Worm (Caenorhabditis elegans): ENCODE data around the gene K12D12.5.

K12D12.5 gene

DNA sequence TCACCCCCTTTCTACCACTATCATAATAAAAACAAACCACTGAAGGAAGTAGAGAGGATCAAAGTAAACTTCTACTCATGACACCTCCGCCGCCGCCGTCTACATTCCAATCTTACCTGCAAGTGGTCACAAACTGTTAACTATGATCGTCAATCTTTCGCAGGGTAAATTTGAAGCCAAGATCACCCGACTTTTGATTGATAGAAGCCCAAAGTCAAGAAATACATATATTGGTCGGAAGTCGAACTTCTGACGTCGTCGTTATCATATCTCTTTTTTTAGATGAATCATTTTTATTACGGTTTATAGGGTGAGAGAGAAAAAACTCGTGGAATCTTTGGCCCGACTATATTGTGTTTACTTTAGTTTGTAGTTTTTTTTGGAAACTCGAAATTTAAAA is 22.5 kb upstream of the K12D12.5 start (continued):
- TF ChIP-seq nhr-42 (GFP tag; IDR thresholded peaks at IDR 0.05) (no peak), R02D3.7 (tag; optimal IDR thresholded peaks at IDR 0.05) (no peak), duxl-1 (tag; optimal IDR thresholded peaks at IDR 0.05; ENCODE audit: poor library complexity) (no peak)

DNA sequence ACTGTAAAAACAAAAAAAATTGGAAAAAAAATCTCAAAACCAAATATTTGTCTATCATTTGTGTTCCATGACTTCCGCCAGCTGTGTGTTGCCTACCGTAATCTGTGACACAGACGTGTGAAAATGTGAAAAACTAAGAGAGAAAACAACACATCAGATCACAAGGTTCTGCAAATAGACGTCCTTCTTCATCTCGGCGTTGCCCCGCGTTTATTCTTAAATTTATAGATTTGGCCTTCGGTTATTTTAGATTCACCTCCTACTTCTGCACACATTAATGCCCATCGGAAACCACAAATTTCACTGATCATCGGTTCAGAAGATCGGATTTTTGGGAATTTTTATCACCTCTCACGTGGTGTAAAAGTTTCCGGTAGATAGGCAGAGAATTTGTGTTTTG is 21.7 kb upstream of the K12D12.5 start:
- TF ChIP-seq tag-97 (GFP tag; IDR thresholded peaks at IDR 0.05) (no peak), lsy-2 (tag; optimal IDR thresholded peaks at IDR 0.05) (peak in 1 of 2 experiments; percentile 30), aha-1 (tag) (peak; percentile 73), hlh-30 (tag; optimal IDR thresholded peaks at IDR 0.05; ENCODE audit: insufficient read depth) (peak; percentile 10)

ce11 chrII:11841653-11842052 is 19.2 kb upstream of the K12D12.5 start:
- TF ChIP-seq ceh-32 (tag; optimal IDR thresholded peaks at IDR 0.05; ENCODE audit: poor library complexity): no peak
- TF ChIP-seq lin-38 (GFP tag; IDR thresholded peaks at IDR 0.05): no peak
- TF ChIP-seq hlh-30 (tag; optimal IDR thresholded peaks at IDR 0.05; ENCODE audit: insufficient read depth): peak; percentile 21
- no peak for TF ChIP-seq F44E2.7 (GFP tag; IDR thresholded peaks at IDR 0.05)
- no peak for TF ChIP-seq ceh-44 (GFP tag; IDR thresholded peaks at IDR 0.05)
- TF ChIP-seq spr-1 (tag; optimal IDR thresholded peaks at IDR 0.05): no peak
- no peak for TF ChIP-seq T26A8.4 (GFP tag; IDR thresholded peaks at IDR 0.05)
- no peak for TF ChIP-seq ZK337.2 (GFP tag; IDR thresholded peaks at IDR 0.05)
- no peak for TF ChIP-seq Y5F2A.4 (GFP tag; optimal IDR thresholded peaks at IDR 0.05)
- TF ChIP-seq Y48G9A.11 (GFP tag; IDR thresholded peaks at IDR 0.05): no peak
- no peak for TF ChIP-seq nhr-28 (tag; optimal IDR thresholded peaks at IDR 0.05)
- no peak for TF ChIP-seq zip-2 (tag; optimal IDR thresholded peaks at IDR 0.05)
- no peak for TF ChIP-seq ces-1 (GFP tag; optimal IDR thresholded peaks at IDR 0.05)
- 0 out of 2 replicates have a peak, but pooled peaks have one; percentile 23 for TF ChIP-seq mxl-2 (GFP tag; conservative IDR thresholded peaks at IDR 0.05)
- TF ChIP-seq lin-29 (GFP tag; IDR thresholded peaks at IDR 0.05): no peak
- TF ChIP-seq skn-1 (tag; optimal IDR thresholded peaks at IDR 0.05): no peak
- TF ChIP-seq tag-97 (GFP tag; IDR thresholded peaks at IDR 0.05): no peak
- no peak for TF ChIP-seq nhr-25 (tag; optimal IDR thresholded peaks at IDR 0.05; ENCODE audit: borderline replicate concordance, insufficient read depth)
- TF ChIP-seq lim-7 (GFP tag; IDR thresholded peaks at IDR 0.05): no peak
- no peak for TF ChIP-seq nhr-237 (tag; optimal IDR thresholded peaks at IDR 0.05)
- no peak for TF ChIP-seq unc-39 (tag; optimal IDR thresholded peaks at IDR 0.05)
- no peak for TF ChIP-seq daf-16 (GFP tag; optimal IDR thresholded peaks at IDR 0.05)
- TF ChIP-seq daf-16 (tag; optimal IDR thresholded peaks at IDR 0.05): no peak
- peak in 1 of 2 experiments; percentile 53 for TF ChIP-seq unc-62 (GFP tag; optimal IDR thresholded peaks at IDR 0.05 in 1 of 2)
- no peak for TF ChIP-seq unc-62 (tag; optimal IDR thresholded peaks at IDR 0.05)
- TF ChIP-seq nhr-77 (tag; optimal IDR thresholded peaks at IDR 0.05): no peak
- no peak for TF ChIP-seq attf-4 (tag; optimal IDR thresholded peaks at IDR 0.05)
- TF ChIP-seq lin-39 (tag; optimal IDR thresholded peaks at IDR 0.05): no peak
- no peak for TF ChIP-seq jun-1 (tag; optimal IDR thresholded peaks at IDR 0.05)
- TF ChIP-seq dmd-6 (GFP tag; IDR thresholded peaks at IDR 0.05): peak; percentile 55
- peak; percentile 66 for TF ChIP-seq nhr-48 (tag; optimal IDR thresholded peaks at IDR 0.05)
- TF ChIP-seq nhr-42 (GFP tag; IDR thresholded peaks at IDR 0.05): no peak
- no peak for TF ChIP-seq nhr-102 (tag; optimal IDR thresholded peaks at IDR 0.05)
- TF ChIP-seq F37D6.2 (tag; optimal IDR thresholded peaks at IDR 0.05): no peak
- TF ChIP-seq F10B5.3 (tag; optimal IDR thresholded peaks at IDR 0.05): no peak
- TF ChIP-seq ztf-11 (tag; optimal IDR thresholded peaks at IDR 0.05): no peak
- TF ChIP-seq zip-11 (GFP tag; IDR thresholded peaks at IDR 0.05): no peak
- no peak for TF ChIP-seq mes-2 (tag; optimal IDR thresholded peaks at IDR 0.05; ENCODE audit: poor library complexity, severe bottlenecking)
- no peak for TF ChIP-seq tra-1 (GFP tag; IDR thresholded peaks at IDR 0.05)
- TF ChIP-seq saeg-2 (GFP tag; IDR thresholded peaks at IDR 0.05): no peak
- no peak for TF ChIP-seq sdz-12 (GFP tag; optimal IDR thresholded peaks at IDR 0.05)
- TF ChIP-seq mxl-3 (GFP tag; optimal IDR thresholded peaks at IDR 0.05): no peak
- no peak for TF ChIP-seq ZK546.5 (tag; optimal IDR thresholded peaks at IDR 0.05)
- no peak for TF ChIP-seq aly-2 (tag; optimal IDR thresholded peaks at IDR 0.05)
- TF ChIP-seq hmg-1.1 (GFP tag; IDR thresholded peaks at IDR 0.05): no peak
